Worm (Caenorhabditis elegans): Measurements from ENCODE around the gene K09E4.4.

- no peak for TF ChIP-seq ceh-82 (tag; optimal IDR thresholded peaks at IDR 0.05)
- no peak for TF ChIP-seq nhr-25 (tag; optimal IDR thresholded peaks at IDR 0.05)
- TF ChIP-seq zag-1 (tag; optimal IDR thresholded peaks at IDR 0.05) = no peak
Measured at ce11 chrII:14165430-14165929, 43.5 kb upstream of the K09E4.4 start.
